Fruit fly (Drosophila melanogaster) whole organism: Measurements from ENCODE around the gene CG2519.

Source experiments
- CG8478 ChIP-seq: fragments of >200 bp; optimal IDR thresholded peaks from 2 replicates; lab custom pipeline; 2018; ENCODE audit warnings: inconsistent platforms
- Dll ChIP-seq: fragments of >200 bp; optimal IDR thresholded peaks from 2 replicates; lab custom pipeline; 2017
- pan ChIP-seq: fragments of >200 bp; optimal IDR thresholded peaks from 2 replicates; lab custom pipeline; 2017
- psq ChIP-seq: fragments of >200 bp; optimal IDR thresholded peaks from 2 replicates; lab custom pipeline; 2017
- usp ChIP-seq: fragments of >200 bp; optimal IDR thresholded peaks from 2 replicates; lab custom pipeline; 2017; ENCODE audit warnings: missing biosample characterization, missing genetic modification characterization, mixed read lengths

DNA sequence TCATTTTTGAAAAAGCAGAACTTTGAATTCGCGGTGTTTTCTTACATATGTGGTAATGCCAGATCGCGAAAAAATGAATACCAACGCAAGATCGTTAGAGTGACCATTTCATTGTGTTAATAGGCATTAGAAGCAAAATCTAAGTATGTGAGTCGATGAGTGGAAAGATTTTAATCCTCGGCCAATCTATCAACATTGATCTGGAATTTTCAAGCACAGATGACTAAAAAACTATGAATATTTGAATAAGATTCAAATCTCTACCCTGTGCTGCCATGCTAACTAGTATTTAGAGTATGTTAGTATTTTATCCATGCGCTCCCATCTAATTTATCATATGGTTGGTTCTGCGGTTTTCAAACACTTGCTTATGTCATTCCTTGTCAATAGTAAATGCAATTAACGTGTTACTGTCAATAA is 31.0 kb downstream of the CG2519 start:
- TF ChIP-seq CG8478 (lab: Kevin White, UChicago) (no peak), usp (GFP tag; lab: Kevin White, UChicago) (no peak), Dll (lab: Kevin White, UChicago) (no peak), pan (lab: Kevin White, UChicago) (no peak), psq (lab: Kevin White, UChicago) (no peak)
